Worm (Caenorhabditis elegans): ENCODE results near the gene F32E10.8.

Gene F32E10.8

ce11 chrIV:7530226-7531070 lies 37.0 kb upstream of the F32E10.8 start (continued):
- TF ChIP-seq nhr-25 (tag; optimal IDR thresholded peaks at IDR 0.05; ENCODE audit: borderline replicate concordance, insufficient read depth), result no peak
- TF ChIP-seq dmd-6 (GFP tag; IDR thresholded peaks at IDR 0.05), result no peak
- no peak for TF ChIP-seq jun-1 (tag; optimal IDR thresholded peaks at IDR 0.05)
- TF ChIP-seq tra-1 (GFP tag; IDR thresholded peaks at IDR 0.05), result no peak
- no peak for TF ChIP-seq lsy-2 (tag; optimal IDR thresholded peaks at IDR 0.05)
- TF ChIP-seq Y5F2A.4 (GFP tag; optimal IDR thresholded peaks at IDR 0.05), result no peak
- no peak for TF ChIP-seq attf-4 (tag; optimal IDR thresholded peaks at IDR 0.05)
- no peak for TF ChIP-seq zag-1 (tag; optimal IDR thresholded peaks at IDR 0.05)
- no peak for TF ChIP-seq hlh-11 (tag; optimal IDR thresholded peaks at IDR 0.05)
- TF ChIP-seq duxl-1 (tag; optimal IDR thresholded peaks at IDR 0.05; ENCODE audit: poor library complexity), result no peak
- no peak for TF ChIP-seq lim-7 (GFP tag; IDR thresholded peaks at IDR 0.05)
- no peak for TF ChIP-seq php-3 (GFP tag; IDR thresholded peaks at IDR 0.05)
- TF ChIP-seq F10B5.3 (tag; optimal IDR thresholded peaks at IDR 0.05), result no peak
- peak; percentile 30 for TF ChIP-seq cey-2 (tag; optimal IDR thresholded peaks at IDR 0.05; ENCODE audit: borderline replicate concordance, insufficient read depth)
- TF ChIP-seq F44E2.7 (GFP tag; IDR thresholded peaks at IDR 0.05), result no peak
- no peak for TF ChIP-seq snpc-4 (tag; optimal IDR thresholded peaks at IDR 0.05)
- peak; percentile 92 for TF ChIP-seq aha-1 (tag)
- no peak for TF ChIP-seq lin-39 (tag; optimal IDR thresholded peaks at IDR 0.05)
- peak in 1 of 2 experiments; percentile 90 for TF ChIP-seq unc-62 (GFP tag; optimal IDR thresholded peaks at IDR 0.05 in 1 of 2)
- no peak for TF ChIP-seq unc-62 (tag; optimal IDR thresholded peaks at IDR 0.05)
- TF ChIP-seq gei-8 (GFP tag; optimal IDR thresholded peaks at IDR 0.05), result no peak

ce11 chrIV:7532360-7532759 lies 35.0 kb upstream of the F32E10.8 start, which contains the start of gene R05G6.1:
Gene R05G6.1, plus strand, starts transcription at chrIV:7532660.
- TF ChIP-seq zfp-3 (GFP tag; conservative IDR thresholded peaks at IDR 0.05) (no peak), rbr-2 (tag; optimal IDR thresholded peaks at IDR 0.05) (no peak), nhr-42 (GFP tag; IDR thresholded peaks at IDR 0.05) (no peak), hmg-1.1 (GFP tag; IDR thresholded peaks at IDR 0.05) (no peak), mes-2 (tag; optimal IDR thresholded peaks at IDR 0.05; ENCODE audit: poor library complexity, severe bottlenecking) (no peak), madf-5 (GFP tag; IDR thresholded peaks at IDR 0.05) (no peak), nhr-237 (tag; optimal IDR thresholded peaks at IDR 0.05) (no peak), pqm-1 (tag; optimal IDR thresholded peaks at IDR 0.05) (no peak), ceh-32 (tag; optimal IDR thresholded peaks at IDR 0.05; ENCODE audit: poor library complexity) (no peak), egl-43 (GFP tag; IDR thresholded peaks at IDR 0.05) (no peak), D1046.2 (GFP tag; IDR thresholded peaks at IDR 0.05) (no peak), T20F7.1 (GFP tag; optimal IDR thresholded peaks at IDR 0.05) (no peak), ceh-62 (tag; optimal IDR thresholded peaks at IDR 0.05) (no peak), mxl-2 (GFP tag; conservative IDR thresholded peaks at IDR 0.05) (no peak), unc-62 (GFP tag; optimal IDR thresholded peaks at IDR 0.05 in 1 of 2) (no peak), unc-62 (tag; optimal IDR thresholded peaks at IDR 0.05) (no peak), ces-1 (GFP tag; optimal IDR thresholded peaks at IDR 0.05) (no peak)

- TF ChIP-seq unc-62 (GFP tag; optimal IDR thresholded peaks at IDR 0.05 in 1 of 2), result peak in 1 of 2 experiments; percentile 88
- no peak for TF ChIP-seq unc-62 (tag; optimal IDR thresholded peaks at IDR 0.05)
- no peak for TF ChIP-seq Y5F2A.4 (GFP tag; optimal IDR thresholded peaks at IDR 0.05)
These were observed 24.9 kb upstream of the F32E10.8 start, which contains the start of gene R05G6.10 for ce11 chrIV:7542485-7543001. Gene R05G6.10, minus strand, starts transcription at chrIV:7542535.
